Fruit fly (Drosophila melanogaster): Measurements from ENCODE around the gene CG13857.

Gene CG13857

DNA sequence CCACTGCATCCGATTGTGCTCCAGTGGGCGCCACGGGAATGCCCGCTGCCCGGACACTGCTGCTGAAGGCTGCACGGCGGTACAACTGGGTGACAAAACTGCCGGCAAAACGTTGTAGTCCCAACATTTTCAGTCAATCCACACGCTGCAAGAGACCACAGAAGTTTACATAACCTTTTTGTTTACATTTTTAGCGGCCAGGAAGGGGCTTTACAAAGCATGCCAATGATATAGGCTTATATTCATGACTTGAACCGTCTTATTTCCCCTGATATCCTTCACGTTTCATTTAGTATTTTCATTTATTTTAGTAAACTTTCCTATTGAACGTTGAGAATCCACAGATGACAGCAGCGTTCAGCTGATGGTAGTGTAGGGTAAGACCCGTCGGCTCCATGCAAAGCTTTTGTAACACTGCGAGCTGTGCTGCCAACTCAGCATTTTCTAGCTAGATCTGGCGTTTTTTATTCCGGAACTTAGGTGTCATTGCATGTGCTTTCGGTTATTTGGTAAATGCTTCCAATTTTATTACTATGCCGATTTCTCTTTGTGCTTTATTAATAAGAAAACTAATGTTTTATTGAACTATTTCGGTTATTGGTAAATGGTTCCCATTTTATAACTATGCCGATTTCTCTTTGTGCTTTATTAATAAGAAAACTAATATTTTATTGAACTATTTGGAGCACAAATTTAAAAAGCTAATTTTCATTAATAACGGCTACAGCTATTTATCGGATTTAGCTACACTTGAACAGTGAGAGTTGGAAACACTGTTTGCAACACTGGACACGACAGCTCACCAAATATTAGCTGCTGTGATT is 16.8 kb upstream of the CG13857 start, which contains the start of the genes CG13850 and lqfR (continued):
- TF ChIP-seq Sry-δ (GFP tag; optimal IDR thresholded peaks at IDR 0.05) (peak; percentile 50), CG3163 (GFP tag; optimal IDR thresholded peaks at IDR 0.05) (peak; percentile 59), Bdp1 (GFP tag; optimal IDR thresholded peaks at IDR 0.05) (peak; percentile 60), CG6689 (GFP tag; IDR thresholded peaks at IDR 0.05) (peak; percentile 55), Adf1 (GFP tag; IDR thresholded peaks at IDR 0.05) (no peak), Sox102F (GFP tag; optimal IDR thresholded peaks at IDR 0.05) (no peak), trh (GFP tag; optimal IDR thresholded peaks at IDR 0.05) (peak; percentile 68), Chrac-16 (GFP tag; optimal IDR thresholded peaks at IDR 0.05) (peak; percentile 76), nom (GFP tag; optimal IDR thresholded peaks at IDR 0.05) (no peak), sna (GFP tag; IDR thresholded peaks at IDR 0.05; ENCODE audit: partially characterized antibody) (no peak), Hmr (GFP tag; optimal IDR thresholded peaks at IDR 0.05) (peak; percentile 80), Dip2 (GFP tag; IDR thresholded peaks at IDR 0.05) (no peak)

DNA sequence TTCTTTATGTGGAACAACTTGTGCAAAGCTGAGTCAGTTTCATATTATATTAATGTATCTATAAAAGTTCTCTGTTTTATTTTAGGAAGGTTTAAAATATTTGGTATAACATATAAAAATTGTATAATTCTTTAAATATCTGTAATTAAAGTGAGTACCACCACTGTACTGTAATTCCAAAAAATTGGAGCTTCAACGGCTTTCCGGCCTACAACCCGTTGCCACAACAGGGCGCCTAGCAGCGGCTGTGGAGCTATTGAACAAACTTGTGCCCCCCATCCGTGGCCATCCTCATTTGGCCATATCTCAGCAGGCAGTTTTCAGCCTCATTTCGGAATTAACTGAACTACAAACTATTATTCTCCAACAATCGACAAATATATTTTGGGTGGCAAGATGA is 11.7 kb upstream of the CG13857 start, which contains the start of gene CG13855:
Gene CG13855, plus strand, starts transcription at position 301 of the 400 bp plus-strand sequence.
- TF ChIP-seq MESR4 (GFP tag; optimal IDR thresholded peaks at IDR 0.05) (no peak), gsb-n (tag; optimal IDR thresholded peaks at IDR 0.05) (no peak), Side (GFP tag; optimal IDR thresholded peaks at IDR 0.05) (no peak), org-1 (GFP tag; optimal IDR thresholded peaks at IDR 0.05) (no peak), Dref (GFP tag; IDR thresholded peaks at IDR 0.05) (no peak), NC2α (GFP tag; optimal IDR thresholded peaks at IDR 0.05) (no peak), luna (GFP tag; optimal IDR thresholded peaks at IDR 0.05) (no peak), B-H2 (GFP tag; optimal IDR thresholded peaks at IDR 0.05) (no peak), pum (GFP tag; optimal IDR thresholded peaks at IDR 0.05) (no peak), vvl (GFP tag; IDR thresholded peaks at IDR 0.05) (no peak)

dm6 chr3R:22402355-22402754 is 8.5 kb upstream of the CG13857 start, which contains the start of gene CG13856:
Gene CG13856 (plus strand): TSS chr3R:22402655.
- TF ChIP-seq Hr78 (GFP tag; optimal IDR thresholded peaks at IDR 0.05), result no peak
- peak; percentile 17; the same call in 1 of the 2 replicates for TF ChIP-seq Adf1 (GFP tag; IDR thresholded peaks at IDR 0.05)
- TF ChIP-seq CG15479 (GFP tag; optimal IDR thresholded peaks at IDR 0.05), result no peak
- TF ChIP-seq Mes4 (GFP tag; optimal IDR thresholded peaks at IDR 0.05), result no peak

- TF ChIP-seq CG31365 (tag; optimal IDR thresholded peaks at IDR 0.05), result no peak
- TF ChIP-seq ind (GFP tag; optimal IDR thresholded peaks at IDR 0.05), result peak; percentile 25
- TF ChIP-seq danr (GFP tag; IDR thresholded peaks at IDR 0.05), result no peak
- peak; percentile 55; the same call in 1 of the 3 replicates for TF ChIP-seq CG11456 (GFP tag; IDR thresholded peaks at IDR 0.05)
- TF ChIP-seq CG12104 (GFP tag; optimal IDR thresholded peaks at IDR 0.05), result no peak
- TF ChIP-seq caup (GFP tag; optimal IDR thresholded peaks at IDR 0.05; ENCODE audit: severe bottlenecking), result no peak
- TF ChIP-seq CG10654 (GFP tag; optimal IDR thresholded peaks at IDR 0.05), result no peak
- peak; percentile 71 for TF ChIP-seq lmd (GFP tag; IDR thresholded peaks at IDR 0.05)
- peak; percentile 42; the same call in 1 of the 2 replicates for TF ChIP-seq CG17328 (GFP tag; IDR thresholded peaks at IDR 0.05)
- no peak for TF ChIP-seq ac (GFP tag; optimal IDR thresholded peaks at IDR 0.05)
- no peak for TF ChIP-seq gro (GFP tag; optimal IDR thresholded peaks at IDR 0.05)
- no peak for TF ChIP-seq ssp (GFP tag; IDR thresholded peaks at IDR 0.05)
- no peak for TF ChIP-seq CG2712 (tag; optimal IDR thresholded peaks at IDR 0.05)
- TF ChIP-seq btn (GFP tag; optimal IDR thresholded peaks at IDR 0.05), result no peak
- no peak for TF ChIP-seq tll (GFP tag; optimal IDR thresholded peaks at IDR 0.05)
- no peak for TF ChIP-seq hth (optimal IDR thresholded peaks at IDR 0.05)
- no peak for TF ChIP-seq CG2199 (GFP tag; IDR thresholded peaks at IDR 0.05)
- TF ChIP-seq CG11247 (GFP tag; IDR thresholded peaks at IDR 0.05), result no peak; the same call in 1 of the 2 replicates
- TF ChIP-seq ttk (GFP tag; IDR thresholded peaks at IDR 0.05), result no peak
- peak; percentile 40; the same call in 1 of the 2 replicates for TF ChIP-seq CG3847 (GFP tag; IDR thresholded peaks at IDR 0.05)
- no peak for TF ChIP-seq p53 (GFP tag; optimal IDR thresholded peaks at IDR 0.05)
- peak; percentile 73 for TF ChIP-seq slbo (GFP tag; IDR thresholded peaks at IDR 0.05)
These were observed 6.3 kb upstream of the CG13857 start for dm6 chr3R:22400246-22400645.
